Fruit fly (Drosophila melanogaster): ENCODE results near the gene Mcm6.

DNA sequence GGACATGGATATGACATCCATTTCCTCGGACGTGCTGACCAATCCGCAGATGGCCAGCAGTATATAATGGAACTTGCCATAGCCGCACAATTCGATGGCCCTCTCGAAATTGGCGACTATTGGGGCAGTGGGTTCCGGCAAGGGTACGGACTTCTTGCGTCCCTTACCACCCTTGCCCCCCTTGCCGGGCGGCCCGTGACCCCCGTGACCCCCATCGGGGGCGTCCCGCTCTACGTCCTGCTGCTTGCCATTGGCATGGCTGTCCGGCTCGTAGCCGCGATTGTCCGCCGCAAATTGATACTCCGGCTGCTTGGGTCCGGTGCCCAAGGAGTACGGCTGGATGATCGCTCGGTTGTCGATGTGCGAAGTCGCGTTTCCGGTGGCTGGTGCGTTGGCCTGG, 49.4 kb downstream of the Mcm6 start:
- TF ChIP-seq CG32264 (GFP tag; optimal IDR thresholded peaks at IDR 0.05) = no peak
- no peak for TF ChIP-seq dl (GFP tag; optimal IDR thresholded peaks at IDR 0.05; ENCODE audit: insufficient read depth in 1 of 2, partially characterized antibody in 2 of 2)
- TF ChIP-seq OdsH (GFP tag; optimal IDR thresholded peaks at IDR 0.05) = no peak
- no peak for TF ChIP-seq sv (GFP tag; optimal IDR thresholded peaks at IDR 0.05)
- no peak for TF ChIP-seq psq (GFP tag; optimal IDR thresholded peaks at IDR 0.05)
- no peak for TF ChIP-seq pan (optimal IDR thresholded peaks at IDR 0.05)
- no peak for TF ChIP-seq tai (GFP tag; optimal IDR thresholded peaks at IDR 0.05)
- no peak for TF ChIP-seq Hr78 (GFP tag; optimal IDR thresholded peaks at IDR 0.05)
- TF ChIP-seq fru (GFP tag; optimal IDR thresholded peaks at IDR 0.05) = no peak

Data from whole organism, wandering third instar larva.